Worm (Caenorhabditis elegans): Measurements from ENCODE around the gene C12D8.9.

Gene C12D8.9

ce11 chrV:10212627-10213026, 30.4 kb downstream of the C12D8.9 start, which contains the start of gene hpo-40 (continued):
- no peak for TF ChIP-seq ces-1 (GFP tag; optimal IDR thresholded peaks at IDR 0.05)

DNA sequence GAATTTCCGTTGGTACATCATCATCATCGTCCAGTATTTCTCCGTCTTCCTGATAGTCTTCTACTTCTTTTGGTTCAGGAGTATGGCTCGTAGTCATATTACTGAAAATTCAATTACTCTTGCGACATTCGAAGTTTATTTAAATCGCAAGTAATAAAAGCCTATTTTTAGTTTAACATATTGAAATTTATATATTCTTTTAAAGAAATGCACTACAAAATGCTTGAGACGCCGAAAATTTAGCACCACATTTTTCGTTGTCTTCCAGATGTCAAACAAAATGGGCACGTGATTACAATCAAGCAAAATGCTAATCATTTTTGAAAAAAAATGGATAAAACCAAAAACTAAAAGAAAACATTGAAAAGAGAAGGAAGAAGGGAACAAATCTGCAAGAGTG, 31.0 kb downstream of the C12D8.9 start, which contains the start of gene zhit-3:
Gene zhit-3, minus strand, starts transcription at position 101 of the 400 bp plus-strand sequence.
- TF ChIP-seq zag-1 (tag; optimal IDR thresholded peaks at IDR 0.05): no peak
- no peak for TF ChIP-seq sox-4 (tag; optimal IDR thresholded peaks at IDR 0.05)
- no peak for TF ChIP-seq xbp-1 (tag; optimal IDR thresholded peaks at IDR 0.05)
- TF ChIP-seq skn-1 (tag; optimal IDR thresholded peaks at IDR 0.05): no peak
- TF ChIP-seq sup-37 (GFP tag; optimal IDR thresholded peaks at IDR 0.05): no peak

ce11 chrV:10210244-10210643, 32.8 kb downstream of the C12D8.9 start, which contains the start of gene tftc-3:
TSS of gene tftc-3 (minus strand) at chrV:10210344.
- TF ChIP-seq egl-13 (tag; optimal IDR thresholded peaks at IDR 0.05) (no peak), nhr-11 (tag; optimal IDR thresholded peaks at IDR 0.05) (no peak), nhr-71 (tag; optimal IDR thresholded peaks at IDR 0.05) (no peak), pax-3 (tag; optimal IDR thresholded peaks at IDR 0.05) (no peak), C04F5.9 (tag; optimal IDR thresholded peaks at IDR 0.05) (no peak), sptf-1 (tag; optimal IDR thresholded peaks at IDR 0.05) (no peak), vab-15 (tag; optimal IDR thresholded peaks at IDR 0.05) (no peak), nhr-76 (tag; optimal IDR thresholded peaks at IDR 0.05) (no peak), mep-1 (tag; optimal IDR thresholded peaks at IDR 0.05) (no peak), nhr-237 (tag; optimal IDR thresholded peaks at IDR 0.05) (no peak), ceh-88 (GFP tag; IDR thresholded peaks at IDR 0.05) (no peak), ztf-4 (tag; optimal IDR thresholded peaks at IDR 0.05) (no peak), unc-86 (tag; optimal IDR thresholded peaks at IDR 0.05) (no peak)

DNA sequence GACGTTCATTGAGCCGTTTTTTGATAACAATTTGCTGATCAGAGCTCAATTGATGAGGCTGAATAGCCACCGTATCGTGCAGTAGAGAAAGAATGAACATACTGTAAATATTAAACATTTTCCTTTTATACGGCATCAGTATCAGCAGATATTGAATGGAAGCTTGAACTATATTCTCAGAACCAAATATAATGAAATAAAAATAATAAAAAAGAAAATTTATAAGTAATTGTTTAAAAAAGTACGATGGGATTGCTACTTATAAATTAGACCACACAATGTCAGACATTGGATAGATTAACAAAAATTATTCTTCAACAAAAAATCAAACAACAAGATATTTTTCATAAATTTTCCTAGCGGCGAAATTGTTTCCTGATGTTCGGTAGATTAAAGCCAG, 36.5 kb downstream of the C12D8.9 start, which contains the start of gene rpc-25:
Gene rpc-25, minus strand, starts transcription at position 101 of the 400 bp plus-strand sequence.
- TF ChIP-seq unc-98 (GFP tag; IDR thresholded peaks at IDR 0.05) (no peak), nhr-237 (tag; optimal IDR thresholded peaks at IDR 0.05) (no peak), hlh-4 (tag; optimal IDR thresholded peaks at IDR 0.05) (no peak), tlp-1 (tag; optimal IDR thresholded peaks at IDR 0.05) (no peak), fos-1 (tag; optimal IDR thresholded peaks at IDR 0.05) (no peak), ceh-90 (tag; optimal IDR thresholded peaks at IDR 0.05) (no peak), unc-130 (tag; optimal IDR thresholded peaks at IDR 0.05) (no peak), nhr-77 (tag; optimal IDR thresholded peaks at IDR 0.05) (no peak), lsy-2 (tag; optimal IDR thresholded peaks at IDR 0.05) (no peak), nhr-28 (tag; optimal IDR thresholded peaks at IDR 0.05) (no peak), irx-1 (tag; optimal IDR thresholded peaks at IDR 0.05) (no peak), jun-1 (tag; optimal IDR thresholded peaks at IDR 0.05) (no peak), nhr-71 (tag; optimal IDR thresholded peaks at IDR 0.05) (no peak), sptf-1 (tag; optimal IDR thresholded peaks at IDR 0.05) (no peak), fkh-10 (GFP tag; optimal IDR thresholded peaks at IDR 0.05) (no peak)

ce11 chrV:10205483-10205882, 37.5 kb downstream of the C12D8.9 start, which contains the start of gene ZK856.16:
TSS of gene ZK856.16 (minus strand) at chrV:10205583.
- TF ChIP-seq zip-4 (GFP tag; optimal IDR thresholded peaks at IDR 0.05) (no peak), hlh-17 (GFP tag; optimal IDR thresholded peaks at IDR 0.05; ENCODE audit: borderline replicate concordance) (no peak), ceh-8 (GFP tag; optimal IDR thresholded peaks at IDR 0.05) (no peak), dpl-1 (GFP tag; optimal IDR thresholded peaks at IDR 0.05) (no peak), elt-3 (tag; optimal IDR thresholded peaks at IDR 0.05) (no peak), tlp-1 (tag; optimal IDR thresholded peaks at IDR 0.05) (no peak), ceh-82 (tag; optimal IDR thresholded peaks at IDR 0.05) (no peak), fkh-10 (GFP tag; optimal IDR thresholded peaks at IDR 0.05) (no peak), efl-3 (GFP tag; optimal IDR thresholded peaks at IDR 0.05) (no peak), ces-1 (GFP tag; optimal IDR thresholded peaks at IDR 0.05) (no peak), hlh-4 (tag; optimal IDR thresholded peaks at IDR 0.05) (no peak), unc-62 (GFP tag; optimal IDR thresholded peaks at IDR 0.05) (no peak), grh-1 (GFP tag; IDR thresholded peaks at IDR 0.05) (no peak), xbp-1 (tag; optimal IDR thresholded peaks at IDR 0.05) (no peak), lin-35 (GFP tag; optimal IDR thresholded peaks at IDR 0.05) (no peak), lin-14 (GFP tag; optimal IDR thresholded peaks at IDR 0.05) (no peak), ama-1 (optimal IDR thresholded peaks at IDR 0.05) (no peak), nhr-76 (tag; optimal IDR thresholded peaks at IDR 0.05) (no peak)

Data from whole organism, L1 larva.